Worm (Caenorhabditis elegans) whole organism, late embryonic: Measurements from ENCODE around the gene Y105C5A.8.

Experiments used
- ceh-30 ChIP-seq: fragments of 150-350 bp; optimal IDR thresholded peaks from 2 replicates; lab custom pipeline; 2014; ENCODE audit warnings: missing biosample characterization, missing genetic modification characterization
- rnt-1 ChIP-seq: sonication (generic microtip); optimal IDR thresholded peaks from 2 replicates; lab custom pipeline; 2016; ENCODE audit warnings: missing genetic modification characterization, missing compliant biosample characterization
- sox-4 ChIP-seq: sonication (generic microtip); optimal IDR thresholded peaks from 2 replicates; lab custom pipeline; 2017; ENCODE audit warnings: mild to moderate bottlenecking, missing genetic modification characterization, inconsistent platforms, missing compliant biosample characterization

DNA sequence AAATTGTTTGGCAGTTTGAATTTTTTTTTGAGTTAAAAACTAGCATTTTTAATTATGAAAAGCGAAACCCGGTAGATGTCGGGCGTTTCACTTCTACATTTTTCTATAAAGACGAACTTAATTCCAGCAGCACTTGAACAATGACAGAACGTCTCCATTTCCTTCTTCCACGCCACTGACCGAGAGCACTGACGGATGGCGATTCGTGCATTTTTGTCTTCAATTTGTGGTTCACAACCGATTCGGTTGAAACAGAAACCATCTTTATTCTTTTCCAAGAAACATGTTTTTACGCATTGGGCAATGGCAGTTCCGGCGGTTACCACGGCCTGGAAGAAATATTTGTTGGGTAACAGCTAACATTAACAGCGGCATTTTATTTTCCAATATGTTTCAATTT is 3.7 kb downstream of the Y105C5A.8 start:
- TF ChIP-seq rnt-1: no peak
- TF ChIP-seq ceh-30 (tag; lab: Kevin White, UChicago): no peak
- TF ChIP-seq sox-4 (tag; lab: Kevin White, UChicago): no peak
